Worm (Caenorhabditis elegans): ENCODE results near the gene ZK470.1.

Gene ZK470.1

DNA sequence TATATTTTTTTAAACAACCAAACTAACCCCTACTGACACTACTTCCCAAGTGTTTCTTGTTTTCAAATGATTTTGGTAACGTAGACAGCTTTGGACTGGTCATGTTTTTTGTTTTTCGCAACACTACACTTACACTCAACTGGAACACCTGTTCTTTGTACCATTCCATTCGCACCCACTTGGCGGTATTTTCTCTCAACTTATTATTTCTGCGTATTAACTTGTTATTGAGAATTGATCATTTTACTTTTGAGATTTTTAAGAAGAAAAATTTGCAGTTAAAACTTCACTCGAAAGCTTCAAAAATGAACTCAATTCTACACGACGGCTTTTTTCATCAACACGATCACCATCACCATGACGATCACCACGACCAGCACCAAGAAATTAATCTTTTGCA is 28.6 kb upstream of the ZK470.1 start, which contains the start of gene ZK470.2:
TSS of gene ZK470.2 (plus strand) at position 301 of the 400 bp plus-strand sequence.
- TF ChIP-seq ref-1 (GFP tag; conservative IDR thresholded peaks at IDR 0.05) (no peak), cog-1 (tag; optimal IDR thresholded peaks at IDR 0.05) (no peak), T22C8.4 (GFP tag; IDR thresholded peaks at IDR 0.05) (no peak), tab-1 (GFP tag; IDR thresholded peaks at IDR 0.05) (no peak), med-1 (GFP tag; optimal IDR thresholded peaks at IDR 0.05; ENCODE audit: insufficient read depth) (no peak), ztf-29 (GFP tag; IDR thresholded peaks at IDR 0.05) (no peak), klf-2 (GFP tag; conservative IDR thresholded peaks at IDR 0.05) (no peak), ztf-23 (GFP tag; IDR thresholded peaks at IDR 0.05) (no peak), flt-1 (GFP tag; IDR thresholded peaks at IDR 0.05) (no peak)

DNA sequence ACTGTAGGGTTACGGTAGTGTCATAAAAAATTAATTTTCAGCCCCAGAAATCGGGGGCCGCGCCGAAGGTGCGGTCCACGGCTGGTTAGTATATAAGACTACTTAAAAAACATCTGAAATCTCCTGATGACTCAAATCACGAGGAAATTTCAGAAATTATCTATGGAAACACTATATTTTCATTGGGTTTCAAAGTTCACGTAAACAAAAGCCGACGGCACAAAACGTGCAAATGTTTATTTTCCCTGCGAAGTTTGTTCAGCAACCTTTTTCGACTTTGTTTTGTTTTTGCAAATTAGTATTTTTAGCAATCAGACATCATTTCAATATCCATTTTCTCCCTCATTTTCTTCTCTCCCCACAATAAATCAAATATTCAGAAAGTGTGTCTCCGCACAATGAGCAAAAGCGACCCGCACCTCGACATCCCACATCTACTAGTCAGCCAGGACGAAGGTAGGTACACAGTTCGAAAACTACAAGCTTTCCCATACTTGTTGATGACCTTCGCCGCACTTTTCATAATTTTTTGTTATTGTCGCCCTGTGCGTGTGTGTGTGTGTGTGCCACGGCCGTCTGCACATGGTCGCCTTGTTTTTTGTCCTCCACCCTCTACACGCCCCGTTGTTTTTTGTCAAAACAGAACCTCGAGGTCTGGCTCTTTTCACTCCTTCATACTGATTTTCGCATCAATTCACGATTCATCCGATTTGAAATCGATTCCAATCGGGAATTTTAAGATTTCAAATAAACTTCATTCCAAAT is 26.8 kb upstream of the ZK470.1 start:
- TF ChIP-seq tab-1 (GFP tag; IDR thresholded peaks at IDR 0.05) (no peak), ref-1 (GFP tag; conservative IDR thresholded peaks at IDR 0.05) (no peak), klf-2 (GFP tag; conservative IDR thresholded peaks at IDR 0.05) (no peak), flt-1 (GFP tag; IDR thresholded peaks at IDR 0.05) (no peak), ztf-29 (GFP tag; IDR thresholded peaks at IDR 0.05) (no peak), ztf-23 (GFP tag; IDR thresholded peaks at IDR 0.05) (no peak), cog-1 (tag; optimal IDR thresholded peaks at IDR 0.05) (no peak), med-1 (GFP tag; optimal IDR thresholded peaks at IDR 0.05; ENCODE audit: insufficient read depth) (no peak), T22C8.4 (GFP tag; IDR thresholded peaks at IDR 0.05) (no peak)

DNA sequence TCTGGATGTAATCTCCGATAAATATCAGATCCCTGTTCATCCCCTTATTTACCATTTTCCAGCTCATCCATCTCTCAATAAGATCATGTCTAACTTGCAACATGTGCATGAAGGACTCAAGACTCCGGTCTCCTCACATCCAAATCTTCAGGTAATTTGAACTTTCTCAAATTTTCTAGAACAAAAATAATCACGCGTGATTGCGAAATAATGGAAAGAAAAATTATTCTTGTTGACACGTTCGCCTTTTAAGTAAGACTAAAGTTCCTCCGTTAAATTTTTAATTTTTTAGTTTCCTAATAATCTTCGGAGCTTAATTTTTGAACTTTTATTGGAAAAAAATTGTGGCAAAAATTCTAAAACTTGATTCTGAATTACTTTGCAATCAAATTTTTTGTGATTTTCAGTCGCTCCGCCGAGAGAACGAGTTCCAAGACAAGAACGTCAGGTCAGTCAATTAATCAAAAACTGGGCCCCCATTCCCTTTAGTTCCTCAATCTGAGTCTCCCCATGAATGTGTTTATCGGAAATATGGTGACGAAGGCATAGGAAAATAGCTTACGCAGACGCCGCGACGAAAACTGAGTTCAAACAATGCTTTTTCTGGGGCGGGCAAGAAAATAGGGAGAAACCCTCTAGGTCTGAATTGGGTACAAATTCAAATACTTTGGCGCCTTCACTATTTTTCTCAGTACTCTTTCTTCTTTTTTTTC is 25.9 kb upstream of the ZK470.1 start:
- TF ChIP-seq med-1 (GFP tag; optimal IDR thresholded peaks at IDR 0.05; ENCODE audit: insufficient read depth) (no peak), flt-1 (GFP tag; IDR thresholded peaks at IDR 0.05) (no peak), cog-1 (tag; optimal IDR thresholded peaks at IDR 0.05) (no peak), T22C8.4 (GFP tag; IDR thresholded peaks at IDR 0.05) (no peak), klf-2 (GFP tag; conservative IDR thresholded peaks at IDR 0.05) (no peak), ztf-29 (GFP tag; IDR thresholded peaks at IDR 0.05) (no peak), tab-1 (GFP tag; IDR thresholded peaks at IDR 0.05) (no peak)

DNA sequence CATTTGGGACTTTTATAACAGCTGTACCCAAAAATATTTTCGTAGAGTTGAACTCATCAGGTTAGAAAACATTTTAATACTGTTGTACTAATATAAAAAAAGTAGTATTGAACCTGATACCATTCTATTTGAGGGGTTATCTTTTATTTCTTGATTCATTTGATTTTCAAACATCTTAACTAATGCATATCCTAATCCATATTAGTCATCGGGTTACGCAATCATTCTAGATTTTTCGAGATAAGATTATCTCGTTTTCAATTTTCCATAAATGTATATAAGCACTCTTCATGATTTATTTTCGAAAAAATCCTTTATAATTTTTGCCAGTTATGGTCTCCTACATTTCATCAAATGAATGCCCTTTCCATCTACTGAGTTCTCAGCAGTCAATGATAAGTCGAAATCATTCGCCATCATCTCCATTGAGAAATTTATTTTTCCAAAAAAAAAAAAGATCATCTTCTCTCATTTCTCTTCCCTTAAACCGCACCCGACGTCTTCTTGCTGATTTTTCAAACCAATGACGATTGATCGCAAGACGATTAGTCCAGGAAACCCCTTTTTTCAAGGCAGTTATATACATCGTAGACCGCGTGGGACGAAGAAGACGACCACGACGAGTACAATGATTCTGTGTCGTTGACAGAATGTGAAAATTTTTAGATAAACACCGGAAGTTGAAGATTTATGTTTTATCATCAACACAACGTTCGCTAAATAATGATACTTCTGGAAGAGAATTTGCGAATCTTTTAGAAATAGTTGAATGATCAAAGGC is 24.9 kb upstream of the ZK470.1 start:
- TF ChIP-seq flt-1 (GFP tag; IDR thresholded peaks at IDR 0.05) (no peak), ztf-23 (GFP tag; IDR thresholded peaks at IDR 0.05) (no peak), med-1 (GFP tag; optimal IDR thresholded peaks at IDR 0.05; ENCODE audit: insufficient read depth) (no peak), cog-1 (tag; optimal IDR thresholded peaks at IDR 0.05) (no peak), T22C8.4 (GFP tag; IDR thresholded peaks at IDR 0.05) (no peak), tab-1 (GFP tag; IDR thresholded peaks at IDR 0.05) (no peak), ref-1 (GFP tag; conservative IDR thresholded peaks at IDR 0.05) (no peak), ztf-29 (GFP tag; IDR thresholded peaks at IDR 0.05) (no peak), klf-2 (GFP tag; conservative IDR thresholded peaks at IDR 0.05) (no peak)

DNA sequence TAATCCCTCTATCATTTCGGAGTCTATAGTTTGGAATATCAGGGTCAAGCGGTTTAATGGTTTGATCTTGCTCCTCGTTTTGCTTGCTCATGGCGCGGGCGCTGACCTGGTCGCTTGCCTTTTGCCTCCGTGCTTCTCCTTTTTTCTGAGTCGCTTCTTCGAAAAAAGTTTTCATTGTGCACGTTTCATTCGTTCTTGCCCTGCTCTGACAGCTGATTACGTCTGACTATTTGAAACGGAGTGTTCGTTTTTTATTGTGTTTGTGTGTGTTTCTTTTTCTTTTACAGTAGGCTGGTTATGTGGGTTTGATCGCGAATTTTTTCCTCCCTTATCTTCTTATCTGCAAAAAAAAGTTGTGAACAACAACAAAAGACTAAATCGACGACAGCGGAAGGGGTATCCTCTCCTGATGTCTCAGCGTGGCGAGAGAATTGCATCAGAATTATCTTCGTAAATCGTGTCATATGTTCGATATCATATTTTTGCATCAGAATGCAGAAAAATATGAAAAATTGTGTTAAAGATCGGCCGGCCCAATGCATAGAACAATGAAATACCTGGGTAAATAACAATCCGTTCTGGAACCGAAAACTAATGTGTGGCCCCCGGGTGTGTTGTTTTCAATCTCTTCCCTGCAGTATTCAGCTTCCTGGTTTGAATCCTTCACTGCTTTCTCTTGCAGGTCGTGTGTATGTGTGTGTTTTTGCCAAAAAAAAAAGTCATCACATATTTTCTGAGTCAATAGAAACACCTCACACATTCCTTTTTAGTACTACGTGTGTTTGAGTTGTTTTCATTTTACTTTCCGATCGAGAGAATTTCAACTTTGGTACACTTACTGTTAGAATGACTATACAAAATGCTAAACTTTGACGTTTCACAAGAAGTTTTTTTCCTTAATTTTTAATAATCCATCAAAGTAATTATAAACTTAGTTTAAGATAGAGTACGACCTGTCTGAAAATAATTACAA is 23.6 kb upstream of the ZK470.1 start, which contains the start of gene ZK470.4:
TSS of gene ZK470.4 (minus strand) at position 175 of the 973 bp plus-strand sequence.
- no peak for TF ChIP-seq cog-1 (tag; optimal IDR thresholded peaks at IDR 0.05)
- TF ChIP-seq med-1 (GFP tag; optimal IDR thresholded peaks at IDR 0.05; ENCODE audit: insufficient read depth): no peak
- no peak for TF ChIP-seq ref-1 (GFP tag; conservative IDR thresholded peaks at IDR 0.05)
- no peak for TF ChIP-seq flt-1 (GFP tag; IDR thresholded peaks at IDR 0.05)
- TF ChIP-seq T22C8.4 (GFP tag; IDR thresholded peaks at IDR 0.05): no peak
- TF ChIP-seq ztf-23 (GFP tag; IDR thresholded peaks at IDR 0.05): no peak

DNA sequence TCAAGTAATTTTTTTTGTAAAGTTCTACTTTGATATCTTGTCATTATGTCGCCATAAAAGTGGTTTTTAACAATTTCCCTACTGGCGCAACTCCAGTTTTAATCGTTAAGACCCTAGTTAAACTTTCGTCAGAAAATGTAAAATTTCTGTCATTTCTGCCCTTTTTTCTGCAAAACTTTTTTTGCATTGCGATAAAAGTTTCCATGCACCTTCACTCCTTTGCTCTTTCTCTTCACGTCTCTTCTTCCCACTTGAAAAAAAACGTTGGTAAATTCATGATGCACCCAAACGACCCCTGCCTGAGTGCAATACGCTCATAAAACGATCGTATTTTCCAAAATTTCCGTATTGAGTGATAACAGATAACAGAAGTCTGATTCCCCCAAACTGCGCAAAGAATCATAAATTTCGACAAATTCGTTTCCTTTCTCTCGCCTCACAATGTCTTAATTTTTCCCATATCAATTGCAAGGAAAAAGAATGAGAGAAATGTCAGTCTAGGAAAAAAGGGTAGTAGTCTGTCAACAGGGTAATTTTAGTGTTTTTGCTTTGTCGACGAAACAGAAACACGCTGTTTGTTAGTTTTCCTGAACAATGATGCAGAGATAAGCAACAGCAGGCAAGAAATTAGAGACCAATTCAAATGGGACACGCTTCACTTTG is 22.6 kb upstream of the ZK470.1 start:
- no peak for TF ChIP-seq tab-1 (GFP tag; IDR thresholded peaks at IDR 0.05)
- TF ChIP-seq ztf-29 (GFP tag; IDR thresholded peaks at IDR 0.05): no peak
- TF ChIP-seq ref-1 (GFP tag; conservative IDR thresholded peaks at IDR 0.05): no peak
- no peak for TF ChIP-seq flt-1 (GFP tag; IDR thresholded peaks at IDR 0.05)
- no peak for TF ChIP-seq klf-2 (GFP tag; conservative IDR thresholded peaks at IDR 0.05)
- TF ChIP-seq ztf-23 (GFP tag; IDR thresholded peaks at IDR 0.05): no peak

DNA sequence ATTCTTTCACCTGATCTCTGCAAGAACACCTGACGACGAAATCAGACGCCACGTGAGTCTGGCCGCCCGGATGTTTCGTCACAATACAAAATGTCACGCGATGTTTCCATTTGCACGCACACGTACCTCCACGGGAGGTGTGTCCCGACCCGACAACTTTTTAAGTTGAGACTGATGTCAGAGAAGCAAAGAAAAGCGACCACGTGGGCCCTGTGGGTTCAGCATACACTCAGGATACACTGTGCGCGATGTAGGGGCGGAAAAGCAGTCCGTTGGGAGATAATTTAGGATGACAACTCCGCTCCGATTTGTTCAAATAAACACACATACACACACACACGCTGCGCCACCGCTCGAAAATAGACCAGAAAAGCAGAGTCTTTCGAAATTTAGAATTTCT is 21.3 kb upstream of the ZK470.1 start:
- TF ChIP-seq tab-1 (GFP tag; IDR thresholded peaks at IDR 0.05) (no peak), ztf-23 (GFP tag; IDR thresholded peaks at IDR 0.05) (no peak), cog-1 (tag; optimal IDR thresholded peaks at IDR 0.05) (no peak), ref-1 (GFP tag; conservative IDR thresholded peaks at IDR 0.05) (no peak), T22C8.4 (GFP tag; IDR thresholded peaks at IDR 0.05) (no peak)

DNA sequence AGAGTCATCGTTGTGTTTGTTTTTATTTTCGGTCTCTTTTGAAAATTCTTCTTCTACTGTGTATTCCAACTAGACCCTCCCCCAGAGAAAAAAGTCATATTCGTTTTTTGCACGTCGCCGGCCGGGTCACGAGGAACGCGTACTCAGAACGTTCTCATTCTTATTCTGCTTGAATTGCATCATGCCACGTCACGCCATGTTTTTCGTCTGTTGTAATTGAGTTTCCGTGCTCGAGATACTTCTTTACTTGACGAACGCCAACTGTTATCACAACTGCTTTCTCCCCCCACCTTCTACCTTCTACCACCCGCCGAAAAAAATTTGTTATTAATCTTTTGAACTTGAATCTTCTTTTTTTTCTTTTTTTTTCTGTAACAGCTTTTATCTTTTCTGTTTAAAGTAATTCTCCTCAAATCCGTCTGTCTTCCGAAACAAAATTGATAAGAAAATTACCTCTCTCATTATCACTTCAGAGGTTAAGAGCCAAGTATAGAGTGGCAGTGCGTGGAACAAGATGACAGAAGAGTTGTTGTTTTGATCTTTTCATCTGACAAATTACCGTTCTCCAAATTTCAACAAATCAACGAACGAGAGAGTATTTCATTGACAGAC is 20.7 kb upstream of the ZK470.1 start:
- TF ChIP-seq T22C8.4 (GFP tag; IDR thresholded peaks at IDR 0.05) (no peak), tab-1 (GFP tag; IDR thresholded peaks at IDR 0.05) (no peak), ztf-23 (GFP tag; IDR thresholded peaks at IDR 0.05) (no peak), cog-1 (tag; optimal IDR thresholded peaks at IDR 0.05) (no peak), klf-2 (GFP tag; conservative IDR thresholded peaks at IDR 0.05) (no peak), flt-1 (GFP tag; IDR thresholded peaks at IDR 0.05) (no peak), med-1 (GFP tag; optimal IDR thresholded peaks at IDR 0.05; ENCODE audit: insufficient read depth) (no peak), ztf-29 (GFP tag; IDR thresholded peaks at IDR 0.05) (no peak)
